Fruit fly (Drosophila melanogaster) whole organism, embryonic: ENCODE data around the gene CG31038.

Source experiments
- Ada2b ChIP-seq: fragments of 200-800 bp; sonication (Bioruptor generic); IDR thresholded peaks from 2 replicates; pipeline ENCODE4 v1.3.6; 2022; ENCODE audit warnings: missing biosample characterization, missing genetic modification characterization
- CG10267 ChIP-seq: fragments of 200-800 bp; sonication (Bioruptor generic); optimal IDR thresholded peaks from 2 replicates; lab custom pipeline; 2018; ENCODE audit warnings: missing biosample characterization, mild to moderate bottlenecking, missing genetic modification characterization, moderate library complexity
- CG11085 ChIP-seq: fragments of 200-800 bp; sonication (Bioruptor generic); IDR thresholded peaks from 2 replicates; pipeline ENCODE4 v1.3.6; 2022; ENCODE audit warnings: missing biosample characterization, missing genetic modification characterization
- CG12104 ChIP-seq: fragments of 200-800 bp; sonication (Bioruptor generic); optimal IDR thresholded peaks from 3 replicates; lab custom pipeline; 2016; ENCODE audit warnings: missing biosample characterization, missing genetic modification characterization
- CG14667 ChIP-seq: fragments of 200-800 bp; sonication (Bioruptor generic); IDR thresholded peaks from 2 replicates; pipeline ENCODE4 v1.3.6; 2022; ENCODE audit warnings: missing biosample characterization, missing genetic modification characterization
- CG15479 ChIP-seq: fragments of 200-800 bp; sonication (Bioruptor generic); optimal IDR thresholded peaks from 3 replicates; lab custom pipeline; 2019; ENCODE audit warnings: missing biosample characterization, mild to moderate bottlenecking, missing genetic modification characterization, moderate library complexity
- CG15696 ChIP-seq: fragments of 200-800 bp; sonication (Bioruptor generic); optimal IDR thresholded peaks from 2 replicates; lab custom pipeline; 2019; ENCODE audit warnings: missing biosample characterization, mild to moderate bottlenecking, missing genetic modification characterization, moderate library complexity
- CG18599 ChIP-seq: fragments of 200-800 bp; sonication (Bioruptor generic); optimal IDR thresholded peaks from 3 replicates; lab custom pipeline; 2017; ENCODE audit warnings: missing biosample characterization, missing genetic modification characterization, mild to moderate bottlenecking, moderate library complexity, missing genetic modification reagents
- CG31365 ChIP-seq: fragments of 200-800 bp; sonication (Bioruptor generic); optimal IDR thresholded peaks from 2 replicates; lab custom pipeline; 2018; ENCODE audit warnings: missing biosample characterization, mild to moderate bottlenecking, missing genetic modification characterization
- CG33213 ChIP-seq: fragments of 200-800 bp; sonication (Bioruptor generic); optimal IDR thresholded peaks from 3 replicates; lab custom pipeline; 2016; ENCODE audit warnings: missing biosample characterization, missing genetic modification characterization
- CG3407 ChIP-seq: fragments of 200-800 bp; sonication (Bioruptor generic); optimal IDR thresholded peaks from 2 replicates; lab custom pipeline; 2018; ENCODE audit warnings: missing biosample characterization, mild to moderate bottlenecking, missing genetic modification characterization
- CG43689 ChIP-seq: fragments of 200-800 bp; sonication (Bioruptor generic); IDR thresholded peaks from 2 replicates; pipeline ENCODE4 v1.3.6; 2022; ENCODE audit warnings: missing biosample characterization, missing genetic modification characterization
- CG4404 ChIP-seq: fragments of 200-800 bp; sonication (Bioruptor generic); IDR thresholded peaks from 2 replicates; pipeline ENCODE4 v1.3.6; 2022; ENCODE audit warnings: missing biosample characterization, missing genetic modification characterization
- CG6254 ChIP-seq: fragments of 200-800 bp; sonication (Bioruptor generic); optimal IDR thresholded peaks from 3 replicates; lab custom pipeline; 2017; ENCODE audit warnings: mild to moderate bottlenecking, missing biosample characterization, missing genetic modification reagents, missing genetic modification characterization
- CG7271 ChIP-seq: fragments of 200-800 bp; sonication (Bioruptor generic); optimal IDR thresholded peaks from 2 replicates; lab custom pipeline; 2018; ENCODE audit warnings: missing biosample characterization, mild to moderate bottlenecking, missing genetic modification characterization, moderate library complexity
- CG8281 ChIP-seq: fragments of 200-800 bp; sonication (Bioruptor generic); optimal IDR thresholded peaks from 2 replicates; lab custom pipeline; 2018; ENCODE audit warnings: missing biosample characterization, mild to moderate bottlenecking, missing genetic modification characterization, moderate library complexity
- CG8359 ChIP-seq: fragments of 200-800 bp; sonication (Bioruptor generic); optimal IDR thresholded peaks from 2 replicates; lab custom pipeline; 2017; ENCODE audit warnings: missing biosample characterization, mild to moderate bottlenecking, missing genetic modification characterization, borderline replicate concordance
- CG9727 ChIP-seq: fragments of 200-800 bp; sonication (Bioruptor generic); optimal IDR thresholded peaks from 3 replicates; lab custom pipeline; 2017; ENCODE audit warnings: missing biosample characterization, mild to moderate bottlenecking, missing genetic modification characterization
- CHES-1-like ChIP-seq: fragments of 200-800 bp; sonication (Bioruptor generic); optimal IDR thresholded peaks from 2 replicates; lab custom pipeline; 2016; ENCODE audit warnings: missing biosample characterization, missing genetic modification characterization
- D ChIP-seq, 2 experiments: fragments of 200-800 bp in 1 of 2; fragments of >200 bp in 1 of 2; sonication (Bioruptor generic) in 1 of 2; optimal IDR thresholded peaks; 2 replicates in 1 of 2; 3 replicates in 1 of 2; lab custom pipeline; 2017; ENCODE audit warnings: mild to moderate bottlenecking in 1 of 2, missing biosample characterization in 1 of 2, missing genetic modification characterization in 1 of 2, missing genetic modification reagents in 1 of 2
- D19A ChIP-seq: fragments of 200-800 bp; optimal IDR thresholded peaks from 3 replicates; lab custom pipeline; 2019; ENCODE audit warnings: missing biosample characterization, mild to moderate bottlenecking, missing genetic modification characterization, moderate library complexity
- HLHmδ ChIP-seq: fragments of 200-800 bp; sonication (Bioruptor generic); optimal IDR thresholded peaks from 2 replicates; lab custom pipeline; 2018; ENCODE audit warnings: missing biosample characterization, mild to moderate bottlenecking, missing genetic modification characterization, moderate library complexity
- Hr3 ChIP-seq: fragments of 200-800 bp; sonication (Bioruptor generic); optimal IDR thresholded peaks from 3 replicates; lab custom pipeline; 2016; ENCODE audit warnings: missing biosample characterization, missing genetic modification characterization
- Lpt ChIP-seq: fragments of >200 bp; optimal IDR thresholded peaks from 2 replicates; lab custom pipeline; 2018; ENCODE audit warnings: missing biosample characterization, missing genetic modification characterization
- MESR4 ChIP-seq: fragments of 200-800 bp; sonication (Bioruptor generic); optimal IDR thresholded peaks from 2 replicates; lab custom pipeline; 2018; ENCODE audit warnings: missing biosample characterization, mild to moderate bottlenecking, missing genetic modification characterization, moderate library complexity
- MTF-1 ChIP-seq: fragments of 200-800 bp; sonication (Bioruptor generic); optimal IDR thresholded peaks from 2 replicates; lab custom pipeline; 2018; ENCODE audit warnings: missing biosample characterization, mild to moderate bottlenecking, missing genetic modification characterization, borderline replicate concordance
- Nf-YB ChIP-seq: fragments of 200-800 bp; sonication (Bioruptor generic); optimal IDR thresholded peaks from 3 replicates; lab custom pipeline; 2019; ENCODE audit warnings: missing biosample characterization, mild to moderate bottlenecking, missing genetic modification characterization, moderate library complexity
- Rfx ChIP-seq: fragments of 200-800 bp; sonication (Bioruptor generic); IDR thresholded peaks from 2 replicates; pipeline ENCODE4 v1.3.6; 2022; ENCODE audit warnings: missing biosample characterization, missing genetic modification characterization
- Sry-β ChIP-seq: fragments of 200-800 bp; sonication (Bioruptor generic); optimal IDR thresholded peaks from 2 replicates; lab custom pipeline; 2018; ENCODE audit warnings: missing biosample characterization, mild to moderate bottlenecking, missing genetic modification characterization, moderate library complexity
- TFAM ChIP-seq: fragments of 200-800 bp; sonication (Bioruptor generic); optimal IDR thresholded peaks from 2 replicates; lab custom pipeline; 2017; ENCODE audit warnings: missing biosample characterization, missing genetic modification characterization, inconsistent platforms
- Xrp1 ChIP-seq: fragments of 200-800 bp; sonication (Bioruptor generic); IDR thresholded peaks from 2 replicates; pipeline ENCODE4 v1.3.6; 2022; ENCODE audit warnings: missing biosample characterization, missing genetic modification characterization
- ac ChIP-seq: fragments of 200-800 bp; sonication (Bioruptor generic); optimal IDR thresholded peaks from 3 replicates; lab custom pipeline; 2017; ENCODE audit warnings: missing biosample characterization, mild to moderate bottlenecking, missing genetic modification characterization
- ara ChIP-seq: fragments of 200-800 bp; sonication (Bioruptor generic); IDR thresholded peaks from 2 replicates; pipeline ENCODE4 v1.3.6; 2022; ENCODE audit warnings: missing biosample characterization, missing genetic modification characterization
- bcd ChIP-seq: fragments of 200-800 bp; sonication (Bioruptor generic); optimal IDR thresholded peaks from 2 replicates; lab custom pipeline; 2017; ENCODE audit warnings: missing biosample characterization, mild to moderate bottlenecking, missing genetic modification characterization
- chif ChIP-seq, 2 experiments: fragments of 200-800 bp; sonication (Bioruptor generic); optimal IDR thresholded peaks; 3 replicates each; lab custom pipeline; 2016; ENCODE audit warnings: missing biosample characterization in 2 of 2, missing genetic modification characterization in 2 of 2
- croc ChIP-seq: fragments of 200-800 bp; sonication (Bioruptor generic); conservative IDR thresholded peaks from 3 replicates; pipeline ENCODE4 v1.3.6; 2022; ENCODE audit warnings: missing biosample characterization, missing genetic modification characterization
- gro ChIP-seq: fragments of 200-800 bp; sonication (Bioruptor generic); optimal IDR thresholded peaks from 2 replicates; lab custom pipeline; 2016; ENCODE audit warnings: missing biosample characterization, missing genetic modification characterization
- gsb-n ChIP-seq: fragments of 200-800 bp; sonication (Bioruptor generic); optimal IDR thresholded peaks from 3 replicates; lab custom pipeline; 2018; ENCODE audit warnings: missing biosample characterization, mild to moderate bottlenecking, missing genetic modification characterization
- hbn ChIP-seq: fragments of 200-800 bp; sonication (Bioruptor generic); IDR thresholded peaks from 2 replicates; pipeline ENCODE4 v1.3.6; 2022; ENCODE audit warnings: missing biosample characterization, missing genetic modification characterization; ENCODE audit not compliant: partially characterized antibody
- hkb ChIP-seq, 2 experiments: fragments of 200-800 bp in 1 of 2; fragments of >200 bp in 1 of 2; sonication (Bioruptor generic) in 1 of 2; IDR thresholded peaks in 1 of 2; optimal IDR thresholded peaks in 1 of 2; 2 replicates each; pipeline versions ENCODE4 v1.3.6 to Lab custom; 2017 to 2022; ENCODE audit warnings: missing biosample characterization in 1 of 2, missing genetic modification characterization in 1 of 2
- kni ChIP-seq: fragments of 200-800 bp; sonication (Bioruptor generic); optimal IDR thresholded peaks from 3 replicates; lab custom pipeline; 2017; ENCODE audit warnings: mild to moderate bottlenecking, missing biosample characterization, missing genetic modification reagents, missing genetic modification characterization
- nerfin-1 ChIP-seq: fragments of 200-800 bp; sonication (Bioruptor generic); optimal IDR thresholded peaks from 3 replicates; lab custom pipeline; 2019; ENCODE audit warnings: missing biosample characterization, mild to moderate bottlenecking, missing genetic modification characterization, moderate library complexity
- pita ChIP-seq: fragments of 200-800 bp; sonication (Bioruptor generic); optimal IDR thresholded peaks from 2 replicates; lab custom pipeline; 2017; ENCODE audit warnings: missing biosample characterization, mild to moderate bottlenecking, missing genetic modification characterization
- sens ChIP-seq: fragments of 200-800 bp; sonication (Bioruptor generic); peaks from one replicate; lab custom pipeline; 2016; ENCODE audit warnings: missing biosample characterization, missing genetic modification characterization
- sima ChIP-seq: fragments of 200-800 bp; sonication (Bioruptor generic); optimal IDR thresholded peaks from 2 replicates; lab custom pipeline; 2016; ENCODE audit warnings: missing biosample characterization, missing genetic modification characterization
- so ChIP-seq: fragments of 200-800 bp; sonication (Bioruptor generic); IDR thresholded peaks from 3 replicates; pipeline ENCODE4 v1.3.6; 2022; ENCODE audit warnings: missing biosample characterization, missing genetic modification characterization
- tap ChIP-seq: fragments of 200-800 bp; optimal IDR thresholded peaks from 3 replicates; lab custom pipeline; 2019; ENCODE audit warnings: missing biosample characterization, mild to moderate bottlenecking, missing genetic modification characterization, moderate library complexity
- trem ChIP-seq: fragments of 200-800 bp; optimal IDR thresholded peaks from 3 replicates; lab custom pipeline; 2019; ENCODE audit warnings: missing biosample characterization, mild to moderate bottlenecking, missing genetic modification characterization, moderate library complexity
- zen ChIP-seq: fragments of 200-800 bp; sonication (Bioruptor generic); optimal IDR thresholded peaks from 3 replicates; lab custom pipeline; 2018; ENCODE audit warnings: missing biosample characterization, mild to moderate bottlenecking, missing genetic modification characterization, moderate library complexity

Gene CG31038

DNA sequence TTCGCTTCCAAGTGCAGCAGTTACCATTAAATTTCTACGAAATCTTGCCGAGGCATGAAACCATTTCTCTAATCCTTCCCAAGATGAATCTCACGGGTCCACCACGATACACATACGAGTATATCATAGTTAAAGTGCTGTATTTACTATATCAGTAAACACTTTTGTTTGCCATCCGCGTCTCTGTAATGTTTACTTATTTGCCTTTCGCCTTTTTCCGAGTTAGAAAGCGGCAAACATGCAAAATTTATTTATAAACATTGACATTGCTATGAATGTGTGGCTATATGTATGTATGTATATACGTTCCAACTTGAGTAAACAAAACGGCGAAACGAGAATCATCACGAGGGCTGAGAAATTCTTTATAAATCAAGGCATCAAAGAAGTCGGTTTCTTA is 45.9 kb upstream of the CG31038 start (continued):
- TF ChIP-seq ac (GFP tag; lab: Kevin White, UChicago) (peak; percentile 56), CG10267 (tag; lab: Kevin White, UChicago) (peak; percentile 48), CG8359 (GFP tag; lab: Kevin White, UChicago) (peak; percentile 66), CG33213 (GFP tag; lab: Kevin White, UChicago) (peak; percentile 24), CG4404 (GFP tag; lab: Robert Waterston, UW) (no peak), nerfin-1 (tag; lab: Kevin White, UChicago) (peak; percentile 80), croc (GFP tag; lab: Robert Waterston, UW) (no peak), tap (tag; lab: Kevin White, UChicago) (peak; percentile 59), MTF-1 (GFP tag; lab: Kevin White, UChicago) (peak; percentile 85), CG15479 (GFP tag; lab: Kevin White, UChicago) (peak; percentile 55), TFAM (GFP tag; lab: Kevin White, UChicago) (peak; percentile 50), Nf-YB (GFP tag; lab: Kevin White, UChicago) (no peak), sens (peak; percentile 84), trem (tag; lab: Kevin White, UChicago) (peak; percentile 56), Lpt (GFP tag; lab: Kevin White, UChicago) (no peak), hkb (optimal IDR thresholded peaks at IDR 0.05; lab: Kevin White, UChicago) (no peak), hkb (GFP tag; IDR thresholded peaks at IDR 0.05; lab: Robert Waterston, UW) (0 out of 2 replicates have a peak, but pooled peaks have one; percentile 16), ara (GFP tag; lab: Robert Waterston, UW) (peak; percentile 42; the same call in 1 of the 2 replicates), CG43689 (GFP tag; lab: Robert Waterston, UW) (no peak), hbn (GFP tag; lab: Robert Waterston, UW) (no peak), CHES-1-like (GFP tag; lab: Kevin White, UChicago) (no peak), gsb-n (tag; lab: Kevin White, UChicago) (peak; percentile 51), Ada2b (GFP tag; lab: Robert Waterston, UW) (no peak), CG6254 (GFP tag; lab: Kevin White, UChicago) (peak; percentile 66), CG18599 (GFP tag; lab: Kevin White, UChicago) (peak; percentile 70), CG9727 (GFP tag; lab: Kevin White, UChicago) (peak; percentile 79), bcd (GFP tag; lab: Kevin White, UChicago) (peak; percentile 9), CG11085 (GFP tag; lab: Robert Waterston, UW) (no peak), Sry-β (GFP tag; lab: Kevin White, UChicago) (peak; percentile 54), D (optimal IDR thresholded peaks at IDR 0.05; lab: Kevin White, UChicago) (no peak), D (GFP tag; optimal IDR thresholded peaks at IDR 0.05; lab: Kevin White, UChicago) (peak; percentile 64), so (peak; percentile 21; the same call in 1 of the 3 replicates), Hr3 (GFP tag; lab: Kevin White, UChicago) (no peak), CG31365 (peak; percentile 62), CG15696 (tag; lab: Kevin White, UChicago) (peak; percentile 95), gro (GFP tag; lab: Kevin White, UChicago) (no peak), CG12104 (GFP tag; lab: Kevin White, UChicago) (peak; percentile 40), CG8281 (tag; lab: Kevin White, UChicago) (peak; percentile 29), CG14667 (GFP tag; lab: Robert Waterston, UW) (no peak), D19A (tag; lab: Kevin White, UChicago) (peak; percentile 46), HLHmδ (GFP tag; lab: Kevin White, UChicago) (peak; percentile 54), chif (GFP tag; optimal IDR thresholded peaks at IDR 0.05; lab: Kevin White, UChicago) (peak in 1 of 2 experiments; percentile 16), Xrp1 (GFP tag; lab: Robert Waterston, UW) (peak; percentile 69), CG3407 (GFP tag; lab: Kevin White, UChicago) (peak; percentile 17), Rfx (GFP tag; lab: Robert Waterston, UW) (no peak), sima (GFP tag; lab: Kevin White, UChicago) (no peak), zen (peak; percentile 81), CG7271 (tag; lab: Kevin White, UChicago) (peak; percentile 85), pita (GFP tag; lab: Kevin White, UChicago) (no peak), MESR4 (no peak), kni (GFP tag; lab: Kevin White, UChicago) (peak; percentile 82)
